Worm (Caenorhabditis elegans) whole organism, L4/young adult: Measurements from ENCODE around the gene asp-4.

Experiments used
- W03F9.2 ChIP-seq: fragments of 150-350 bp; optimal IDR thresholded peaks from 2 replicates; lab custom pipeline; 2014; ENCODE audit warnings: missing biosample characterization, missing genetic modification characterization
- dao-5 ChIP-seq: sonication (generic microtip); optimal IDR thresholded peaks from 2 replicates; lab custom pipeline; 2016; ENCODE audit warnings: missing genotype, missing genetic modification characterization, moderate library complexity, missing compliant biosample characterization
- him-1 ChIP-seq: sonication (generic microtip); optimal IDR thresholded peaks from 2 replicates; lab custom pipeline; 2016; ENCODE audit warnings: missing genotype, missing genetic modification reagents, missing genetic modification characterization, missing compliant biosample characterization

Gene asp-4

DNA sequence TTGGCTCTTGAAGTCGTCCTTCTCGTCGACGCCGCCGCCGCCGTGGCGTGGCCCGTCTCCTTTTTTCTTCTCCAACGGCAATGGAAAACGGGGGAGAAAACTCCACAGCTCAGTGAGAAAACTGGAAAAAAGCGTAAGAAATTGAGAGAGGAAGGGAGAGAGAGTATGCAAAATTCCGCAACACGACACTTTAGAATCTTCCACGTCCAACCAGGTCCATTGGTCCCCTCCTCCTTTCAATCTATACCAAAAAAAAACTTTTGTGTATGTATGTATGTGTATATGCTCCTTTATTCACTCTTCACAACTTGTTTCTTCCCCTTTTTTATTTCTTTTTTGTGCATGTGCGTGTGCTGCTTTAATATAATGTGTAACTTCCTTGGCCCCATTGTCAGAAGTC, 12.2 kb downstream of the asp-4 start:
- TF ChIP-seq dao-5 (tag; lab: Kevin White, UChicago) (no peak), him-1 (no peak), W03F9.2 (tag; lab: Kevin White, UChicago) (no peak)

- no peak for TF ChIP-seq him-1
- no peak for TF ChIP-seq W03F9.2 (tag; lab: Kevin White, UChicago)
Observed at ce11 chrX:13206911-13207310, 14.4 kb downstream of the asp-4 start.

DNA sequence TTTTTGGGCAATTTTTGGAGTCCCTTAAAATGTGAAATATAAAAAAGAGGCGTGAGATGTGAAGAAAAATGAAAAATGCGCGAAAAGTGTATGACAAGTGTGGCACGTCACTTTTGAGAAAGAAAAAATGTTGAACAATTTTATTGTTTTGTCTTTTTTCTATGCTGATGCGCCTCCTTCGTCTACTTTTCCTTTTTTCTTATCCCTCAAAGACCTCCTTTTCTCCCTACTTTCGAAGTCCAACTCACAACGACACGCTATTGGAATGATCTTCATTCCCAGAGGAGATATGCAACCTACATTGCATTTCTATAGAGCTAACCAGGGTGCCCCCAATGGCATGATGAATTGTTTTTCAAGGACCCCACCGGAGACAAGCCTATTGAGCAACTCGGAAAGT, 15.3 kb downstream of the asp-4 start:
- no peak for TF ChIP-seq W03F9.2 (tag; lab: Kevin White, UChicago)
- TF ChIP-seq him-1, result no peak
- no peak for TF ChIP-seq dao-5 (tag; lab: Kevin White, UChicago)

- TF ChIP-seq him-1, result no peak
- TF ChIP-seq dao-5 (tag; lab: Kevin White, UChicago), result no peak
- no peak for TF ChIP-seq W03F9.2 (tag; lab: Kevin White, UChicago)
Observed at ce11 chrX:13202312-13202711, 18.9 kb downstream of the asp-4 start.

- TF ChIP-seq him-1 (no peak), dao-5 (tag; lab: Kevin White, UChicago) (no peak), W03F9.2 (tag; lab: Kevin White, UChicago) (no peak)
Observed at ce11 chrX:13201401-13201800, 19.9 kb downstream of the asp-4 start, which contains the start of gene unc-9. TSS of gene unc-9 (plus strand) at chrX:13201770.

DNA sequence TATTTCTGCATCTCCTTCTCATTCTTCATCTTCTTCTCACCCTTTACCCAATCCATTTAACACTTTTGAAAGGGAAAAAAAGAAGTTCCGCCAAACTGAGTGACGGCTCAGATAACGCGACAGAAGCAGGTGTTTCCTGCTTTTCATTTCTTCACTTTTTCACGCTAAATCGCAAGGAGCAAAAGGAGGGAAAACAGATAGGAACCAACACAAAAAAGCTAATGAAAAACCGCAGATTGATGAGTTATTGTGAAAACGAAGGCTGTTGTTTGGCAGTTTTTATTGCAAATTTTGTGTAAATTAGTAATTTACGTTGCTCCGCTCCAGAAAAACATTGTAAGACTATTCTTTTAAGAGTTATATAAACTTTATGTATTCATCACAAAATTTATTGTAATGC, 20.9 kb downstream of the asp-4 start:
- no peak for TF ChIP-seq him-1
- no peak for TF ChIP-seq dao-5 (tag; lab: Kevin White, UChicago)
- TF ChIP-seq W03F9.2 (tag; lab: Kevin White, UChicago), result no peak

ce11 chrX:13198134-13198533, 23.1 kb downstream of the asp-4 start:
- no peak for TF ChIP-seq W03F9.2 (tag; lab: Kevin White, UChicago)
- no peak for TF ChIP-seq dao-5 (tag; lab: Kevin White, UChicago)
- no peak for TF ChIP-seq him-1

DNA sequence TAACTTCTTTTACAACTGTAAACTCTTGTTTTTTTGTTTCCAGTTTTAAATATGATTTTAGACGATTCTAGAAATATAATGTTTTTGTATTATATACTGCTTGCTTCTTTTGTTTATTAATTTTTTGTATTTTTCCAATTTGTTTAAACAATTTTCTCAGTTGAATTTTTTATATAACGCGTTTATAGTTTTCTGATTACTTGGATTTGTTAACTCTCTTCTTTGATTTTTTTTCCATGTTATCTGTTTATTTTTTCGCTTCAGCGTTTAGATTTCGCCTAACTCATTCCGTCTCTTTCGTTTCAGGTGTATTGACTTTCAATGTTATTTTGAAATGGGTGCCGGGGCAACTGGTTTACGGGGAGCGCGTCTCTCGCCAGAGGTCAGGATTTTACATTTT, 30.4 kb downstream of the asp-4 start, which contains the start of gene gpa-6:
gpa-6 (plus strand) TSS at position 301 of the 400 bp plus-strand sequence.
- TF ChIP-seq dao-5 (tag; lab: Kevin White, UChicago) (no peak), W03F9.2 (tag; lab: Kevin White, UChicago) (no peak), him-1 (no peak)

DNA sequence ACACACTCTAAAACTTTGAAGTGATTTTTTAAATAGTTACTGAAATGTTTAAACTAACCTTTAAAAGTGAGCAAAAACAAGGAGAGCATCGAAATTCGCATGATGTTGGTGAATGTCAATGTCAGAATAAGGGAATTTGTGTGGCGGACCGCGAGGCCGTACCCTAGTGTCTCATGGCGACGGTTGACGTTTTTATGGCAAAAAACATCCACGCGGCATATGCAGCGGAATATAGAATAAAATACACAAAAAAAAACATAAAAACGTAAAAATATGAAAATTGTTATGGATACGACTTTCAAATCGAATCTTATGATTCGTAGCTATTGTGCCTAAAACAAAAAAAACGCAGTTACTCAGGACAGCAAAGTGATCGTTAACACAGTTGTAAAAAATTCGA, 31.4 kb downstream of the asp-4 start, which contains the start of gene cwp-5:
cwp-5 (minus strand) TSS at position 101 of the 400 bp plus-strand sequence.
- no peak for TF ChIP-seq W03F9.2 (tag; lab: Kevin White, UChicago)
- no peak for TF ChIP-seq him-1
- no peak for TF ChIP-seq dao-5 (tag; lab: Kevin White, UChicago)

DNA sequence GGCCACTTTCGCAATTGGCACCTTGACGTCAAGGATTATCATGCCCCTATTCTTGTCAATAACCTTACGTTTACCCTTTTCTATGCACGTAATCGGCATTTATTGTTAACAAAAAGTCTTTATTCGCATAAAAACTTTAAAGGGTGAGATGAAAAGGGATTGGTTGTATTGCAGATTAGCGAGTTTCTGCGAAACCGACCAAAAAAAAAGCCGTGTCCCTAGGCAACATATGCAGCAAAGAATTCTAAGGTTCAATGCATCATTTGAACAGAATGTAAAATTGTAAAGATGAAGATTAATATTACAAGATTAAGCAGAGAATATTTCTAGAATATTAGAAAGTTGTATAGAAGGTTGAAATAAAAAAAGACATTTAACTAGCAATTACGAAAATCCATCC, 39.2 kb downstream of the asp-4 start:
- TF ChIP-seq W03F9.2 (tag; lab: Kevin White, UChicago) (no peak), dao-5 (tag; lab: Kevin White, UChicago) (no peak), him-1 (no peak)

- no peak for TF ChIP-seq dao-5 (tag; lab: Kevin White, UChicago)
- no peak for TF ChIP-seq W03F9.2 (tag; lab: Kevin White, UChicago)
- no peak for TF ChIP-seq him-1
Observed at ce11 chrX:13178347-13178746, 42.9 kb downstream of the asp-4 start, which contains the start of gene nlp-3. TSS of gene nlp-3 (minus strand) at chrX:13178447.

DNA sequence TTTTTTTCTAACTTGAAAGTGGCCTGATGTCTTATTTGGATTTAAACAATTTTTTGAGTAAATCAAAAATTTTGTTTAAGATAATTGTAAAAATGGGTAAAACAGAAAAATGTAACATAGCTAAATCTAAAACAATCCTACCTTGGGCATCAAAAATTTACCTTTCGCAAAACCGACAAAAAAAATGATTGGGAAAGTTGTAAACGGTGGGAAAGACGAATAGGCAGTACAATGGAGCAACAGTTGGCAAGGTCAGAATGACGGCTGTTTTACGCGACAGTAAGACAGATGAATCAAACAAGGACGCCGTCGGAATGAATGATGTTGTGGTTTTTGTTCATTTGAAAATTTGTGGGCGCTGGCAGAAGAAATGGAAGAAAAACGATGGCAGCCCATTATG, 46.8 kb downstream of the asp-4 start:
- no peak for TF ChIP-seq W03F9.2 (tag; lab: Kevin White, UChicago)

- no peak for TF ChIP-seq W03F9.2 (tag; lab: Kevin White, UChicago)
- peak; percentile 65 for TF ChIP-seq him-1
Observed at ce11 chrX:13171206-13171605, 50.1 kb downstream of the asp-4 start.

DNA sequence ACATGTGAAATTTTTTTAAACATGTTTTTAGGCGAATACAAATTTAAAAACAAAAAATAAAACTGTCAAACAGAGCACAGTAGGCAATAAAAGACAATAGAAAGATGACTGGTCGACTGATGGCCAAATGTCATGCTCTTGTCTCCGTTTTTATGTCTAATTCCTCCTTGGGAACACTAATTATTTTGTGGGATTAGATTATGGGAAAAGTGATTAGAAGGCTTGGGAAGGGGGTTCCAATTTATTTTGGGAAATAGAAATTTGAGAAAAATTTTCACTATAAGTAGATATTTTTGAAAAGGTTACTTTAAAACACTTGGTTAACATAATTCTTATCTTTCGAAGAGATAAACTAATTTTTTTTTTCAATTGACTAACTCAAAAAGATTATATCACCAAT, 50.5 kb downstream of the asp-4 start:
- no peak for TF ChIP-seq W03F9.2 (tag; lab: Kevin White, UChicago)
- no peak for TF ChIP-seq him-1
- TF ChIP-seq dao-5 (tag; lab: Kevin White, UChicago), result no peak

DNA sequence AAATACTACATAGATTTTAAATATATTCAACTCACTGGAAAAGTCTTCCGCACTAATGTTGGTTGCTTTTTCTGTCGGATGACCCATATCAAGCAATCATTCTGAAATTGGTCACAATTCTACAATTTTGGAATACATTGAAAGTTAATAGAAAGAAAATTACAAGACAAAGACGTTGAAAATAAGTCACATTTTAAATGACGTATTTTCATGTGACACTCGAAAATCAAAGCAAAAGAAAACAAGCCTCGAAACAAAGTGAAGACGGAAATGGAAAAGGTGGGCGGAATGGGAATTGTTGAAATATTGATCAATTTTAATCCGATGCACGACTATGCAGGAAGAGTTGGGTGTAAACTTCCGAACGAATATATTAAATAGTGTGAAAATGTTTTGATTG, 51.3 kb downstream of the asp-4 start, which contains the start of gene mob-2:
mob-2 (minus strand) TSS at position 101 of the 400 bp plus-strand sequence.
- TF ChIP-seq dao-5 (tag; lab: Kevin White, UChicago), result no peak
- no peak for TF ChIP-seq W03F9.2 (tag; lab: Kevin White, UChicago)
- no peak for TF ChIP-seq him-1
